Fruit fly (Drosophila melanogaster): ENCODE data around the gene CG8927.

dm6 chr3R:16208924-16209713 lies 28.3 kb downstream of the CG8927 start:
- TF ChIP-seq CG8478 (optimal IDR thresholded peaks at IDR 0.05) (no peak), Doc3 (GFP tag; IDR thresholded peaks at IDR 0.05; ENCODE audit: partially characterized antibody) (no peak), HmgD (GFP tag; optimal IDR thresholded peaks at IDR 0.05) (no peak), Mad (GFP tag; optimal IDR thresholded peaks at IDR 0.05) (no peak)
